Worm (Caenorhabditis elegans) whole organism, L1 larva: ENCODE measurements around the gene fkb-1.

ENCODE experiments used
- blmp-1 ChIP-seq: fragments of 150-350 bp; optimal IDR thresholded peaks from 2 replicates; lab custom pipeline; 2014; ENCODE audit warnings: missing biosample characterization, missing genetic modification characterization
- nhr-19 ChIP-seq: fragments of 200-800 bp; sonication (Bioruptor generic); conservative IDR thresholded peaks from 2 replicates; pipeline ENCODE4 v1.3.6; 2022; ENCODE audit warnings: missing genetic modification characterization, missing compliant biosample characterization
- nhr-237 ChIP-seq: fragments of 150-350 bp; optimal IDR thresholded peaks from 2 replicates; lab custom pipeline; 2014; ENCODE audit warnings: missing biosample characterization, missing genetic modification characterization
- nhr-28 ChIP-seq: fragments of 150-350 bp; optimal IDR thresholded peaks from 2 replicates; lab custom pipeline; 2014; ENCODE audit warnings: missing biosample characterization, missing genetic modification characterization
- nhr-77 ChIP-seq: fragments of 150-350 bp; optimal IDR thresholded peaks from 2 replicates; lab custom pipeline; 2014; ENCODE audit warnings: missing biosample characterization, missing genetic modification characterization
- skn-1 ChIP-seq: fragments of 150-350 bp; optimal IDR thresholded peaks from 2 replicates; lab custom pipeline; 2014; ENCODE audit warnings: missing biosample characterization, missing genetic modification characterization
- unc-86 ChIP-seq: sonication (generic microtip); optimal IDR thresholded peaks from 2 replicates; lab custom pipeline; 2016; ENCODE audit warnings: missing genetic modification characterization, missing compliant biosample characterization

DNA sequence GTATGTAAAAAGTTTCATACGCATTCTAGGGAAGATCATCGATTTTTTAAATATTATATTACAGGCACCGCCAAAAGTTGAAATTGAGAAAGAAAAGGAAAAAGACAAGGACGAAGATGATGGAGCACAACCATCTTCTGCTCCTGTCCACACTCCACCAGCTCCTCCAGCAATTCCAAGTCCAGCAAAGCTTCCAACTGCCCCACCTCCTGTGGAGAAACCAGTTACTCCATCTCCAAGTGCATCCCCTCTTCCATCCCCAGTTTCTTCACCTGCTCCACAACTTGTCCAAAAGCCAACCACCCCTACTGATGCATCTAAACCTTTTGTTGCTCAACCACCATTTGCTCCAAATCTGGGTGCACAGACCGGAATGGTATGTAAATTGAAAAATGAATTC is 15.6 kb downstream of the fkb-1 start:
- TF ChIP-seq skn-1 (no peak), nhr-77 (tag; lab: Kevin White, UChicago) (no peak), blmp-1 (tag; lab: Kevin White, UChicago) (no peak), nhr-28 (no peak), nhr-19 (no peak), unc-86 (tag; lab: Kevin White, UChicago) (no peak), nhr-237 (tag; lab: Kevin White, UChicago) (no peak)
